Fruit fly (Drosophila melanogaster): Measurements from ENCODE around the gene CG14694.
A peak's percentile ranks its signal among the peaks of the same experiment; 100 is the strongest.

CG14694 gene

DNA sequence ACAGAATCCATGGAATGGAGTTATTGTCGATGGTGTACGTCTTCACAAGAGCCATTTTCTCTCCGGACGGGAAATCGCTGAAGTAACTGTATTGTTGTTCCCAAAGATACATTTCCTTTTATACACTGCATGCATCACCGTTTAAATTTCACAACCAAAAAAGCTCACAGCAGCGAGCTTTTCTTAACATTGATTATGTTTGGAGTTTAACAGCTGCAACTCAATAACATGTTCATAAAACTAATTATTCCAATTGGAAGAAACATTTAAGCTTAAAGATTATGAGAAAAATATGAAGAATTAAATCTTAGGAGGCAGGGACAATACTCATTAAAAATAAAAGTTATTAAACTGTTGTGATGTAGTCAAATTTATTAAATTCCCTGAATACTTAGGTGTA, 19.6 kb upstream of the CG14694 start, which contains the start of gene CG14695:
Gene CG14695 (minus strand): TSS at position 101 of the 400 bp plus-strand sequence.
- TF ChIP-seq cnc (optimal IDR thresholded peaks at IDR 0.05) (no peak), pad (GFP tag; optimal IDR thresholded peaks at IDR 0.05) (no peak), CG5204 (GFP tag; optimal IDR thresholded peaks at IDR 0.05) (no peak), kay (GFP tag; ENCODE audit: borderline replicate concordance) (no peak), Crg-1 (GFP tag; optimal IDR thresholded peaks at IDR 0.05) (no peak), bab1 (GFP tag; optimal IDR thresholded peaks at IDR 0.05) (no peak)

DNA sequence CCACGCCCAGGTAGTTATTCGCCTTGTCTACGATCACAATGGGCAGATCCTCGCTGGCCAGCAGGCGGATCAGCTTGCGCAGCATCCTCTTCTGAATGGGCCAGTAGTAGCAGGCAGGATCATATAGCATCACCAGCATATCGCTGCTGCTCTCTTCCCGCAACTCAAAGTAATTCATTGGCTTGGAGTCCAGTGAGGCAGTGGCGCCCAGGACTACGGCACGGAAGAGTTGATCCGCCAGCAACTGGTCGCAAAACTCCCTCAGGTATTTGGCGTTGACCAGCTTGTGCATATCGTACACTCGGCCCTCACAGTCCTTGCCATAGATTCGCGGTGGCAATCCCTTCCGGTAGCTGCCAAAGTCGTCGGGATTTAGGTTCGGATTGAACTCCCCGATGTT, 19.0 kb upstream of the CG14694 start:
- TF ChIP-seq kay (GFP tag; ENCODE audit: borderline replicate concordance) (no peak), toe (GFP tag; optimal IDR thresholded peaks at IDR 0.05) (no peak), ovo (GFP tag; optimal IDR thresholded peaks at IDR 0.05) (no peak), Mnt (GFP tag; optimal IDR thresholded peaks at IDR 0.05) (no peak), CG7045 (GFP tag; optimal IDR thresholded peaks at IDR 0.05) (no peak), cic (GFP tag; optimal IDR thresholded peaks at IDR 0.05) (no peak), CG1620 (GFP tag; optimal IDR thresholded peaks at IDR 0.05) (no peak), cnc (optimal IDR thresholded peaks at IDR 0.05) (no peak), CG33017 (tag; optimal IDR thresholded peaks at IDR 0.05) (no peak), CG11617 (GFP tag; optimal IDR thresholded peaks at IDR 0.05) (no peak), bab1 (GFP tag; optimal IDR thresholded peaks at IDR 0.05) (no peak)

DNA sequence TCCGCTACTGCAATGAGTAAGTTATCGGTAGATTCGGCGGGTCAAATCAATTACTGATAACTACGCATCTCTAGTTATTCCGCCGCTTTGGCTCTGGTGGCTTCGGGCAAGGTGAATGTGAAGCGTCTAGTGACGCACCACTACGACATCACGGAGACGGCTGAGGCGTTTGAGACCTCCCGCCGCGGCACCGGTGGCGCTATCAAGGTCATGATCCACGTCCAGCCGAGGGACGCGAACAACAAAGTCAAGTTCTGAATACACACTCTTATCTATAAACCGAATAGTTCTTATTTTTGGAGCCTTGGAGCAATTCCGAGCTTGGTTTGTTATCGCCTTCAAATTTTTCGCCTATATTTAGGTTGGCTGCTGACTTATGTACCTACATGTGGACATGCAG, 18.2 kb upstream of the CG14694 start:
- TF ChIP-seq Crg-1 (GFP tag; optimal IDR thresholded peaks at IDR 0.05) (no peak), CG7045 (GFP tag; optimal IDR thresholded peaks at IDR 0.05) (no peak), Clk (GFP tag; optimal IDR thresholded peaks at IDR 0.05) (no peak), CG11617 (GFP tag; optimal IDR thresholded peaks at IDR 0.05) (no peak), bab1 (GFP tag; optimal IDR thresholded peaks at IDR 0.05) (no peak), Hr96 (GFP tag; optimal IDR thresholded peaks at IDR 0.05) (no peak), CG14711 (tag; optimal IDR thresholded peaks at IDR 0.05) (no peak), tj (GFP tag; optimal IDR thresholded peaks at IDR 0.05) (no peak), Mnt (GFP tag; optimal IDR thresholded peaks at IDR 0.05) (no peak), toe (GFP tag; optimal IDR thresholded peaks at IDR 0.05) (no peak), CG33017 (tag; optimal IDR thresholded peaks at IDR 0.05) (no peak), cnc (optimal IDR thresholded peaks at IDR 0.05) (no peak), CG5204 (GFP tag; optimal IDR thresholded peaks at IDR 0.05) (no peak), CG12768 (GFP tag; optimal IDR thresholded peaks at IDR 0.05) (no peak), cic (GFP tag; optimal IDR thresholded peaks at IDR 0.05) (no peak), pad (GFP tag; optimal IDR thresholded peaks at IDR 0.05) (no peak), kay (GFP tag; ENCODE audit: borderline replicate concordance) (no peak), ovo (GFP tag; optimal IDR thresholded peaks at IDR 0.05) (no peak)

DNA sequence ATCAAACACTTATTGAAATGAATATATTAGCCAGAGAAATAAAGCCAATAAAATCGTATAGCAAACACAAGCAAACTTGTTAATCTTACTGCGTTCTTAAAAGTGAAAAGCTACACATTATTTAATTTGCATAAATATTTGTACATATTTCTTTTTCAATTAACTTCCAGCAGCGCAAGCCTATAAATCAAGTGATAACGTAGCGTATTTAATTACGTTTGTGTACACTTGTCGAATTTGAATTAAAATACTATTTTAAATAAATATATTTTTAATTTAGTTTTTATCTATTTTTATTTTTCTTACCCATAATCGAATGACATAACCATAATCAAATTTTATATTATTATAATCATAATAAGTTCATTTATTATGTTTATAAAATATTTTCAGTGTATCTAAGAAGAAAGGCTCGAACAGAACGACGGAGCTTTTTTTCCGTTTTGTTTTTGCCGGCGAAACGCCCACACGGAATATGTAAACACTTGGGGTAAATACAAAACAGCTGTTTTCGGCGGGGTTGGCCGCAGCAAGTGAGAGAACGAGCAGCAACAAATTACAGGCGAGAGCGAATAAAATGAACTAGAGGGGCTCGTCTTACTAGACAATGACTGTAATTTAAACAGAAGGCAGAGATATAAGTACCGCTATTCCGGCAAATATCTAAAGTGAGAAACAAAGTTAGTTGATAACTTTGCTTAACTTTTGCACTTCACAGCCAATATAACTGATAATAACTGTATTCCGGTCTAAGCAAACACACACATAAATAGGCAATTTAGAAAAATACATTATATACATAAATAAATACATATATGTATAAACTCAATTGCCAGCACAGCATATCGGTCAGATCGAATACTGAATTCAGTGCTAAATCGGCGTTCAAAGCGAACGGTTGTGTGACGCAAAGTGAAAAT, 16.2 kb upstream of the CG14694 start, which contains the start of gene Sodh2:
Gene Sodh2 (plus strand): TSS at position 870 of the 920 bp plus-strand sequence.
- TF ChIP-seq Clk (GFP tag; optimal IDR thresholded peaks at IDR 0.05) (peak; percentile 25), CG14711 (tag; optimal IDR thresholded peaks at IDR 0.05) (peak; percentile 91), bab1 (GFP tag; optimal IDR thresholded peaks at IDR 0.05) (peak; percentile 55), tj (GFP tag; optimal IDR thresholded peaks at IDR 0.05) (peak; percentile 37), toe (GFP tag; optimal IDR thresholded peaks at IDR 0.05) (peak; percentile 62), CG11617 (GFP tag; optimal IDR thresholded peaks at IDR 0.05) (peak; percentile 78), kay (GFP tag; ENCODE audit: borderline replicate concordance) (peak; percentile 95), CG33017 (tag; optimal IDR thresholded peaks at IDR 0.05) (peak; percentile 96), Hr96 (GFP tag; optimal IDR thresholded peaks at IDR 0.05) (peak; percentile 33), cic (GFP tag; optimal IDR thresholded peaks at IDR 0.05) (peak; percentile 93), CG12768 (GFP tag; optimal IDR thresholded peaks at IDR 0.05) (peak; percentile 89), Mnt (GFP tag; optimal IDR thresholded peaks at IDR 0.05) (peak; percentile 61), cnc (optimal IDR thresholded peaks at IDR 0.05) (no peak), CG5204 (GFP tag; optimal IDR thresholded peaks at IDR 0.05) (no peak), Crg-1 (GFP tag; optimal IDR thresholded peaks at IDR 0.05) (peak; percentile 69), CG7101 (tag; optimal IDR thresholded peaks at IDR 0.05) (peak; percentile 92), pad (GFP tag; optimal IDR thresholded peaks at IDR 0.05) (peak; percentile 90), CG7045 (GFP tag; optimal IDR thresholded peaks at IDR 0.05) (peak; percentile 86), ovo (GFP tag; optimal IDR thresholded peaks at IDR 0.05) (peak; percentile 82), CG1620 (GFP tag; optimal IDR thresholded peaks at IDR 0.05) (no peak)

DNA sequence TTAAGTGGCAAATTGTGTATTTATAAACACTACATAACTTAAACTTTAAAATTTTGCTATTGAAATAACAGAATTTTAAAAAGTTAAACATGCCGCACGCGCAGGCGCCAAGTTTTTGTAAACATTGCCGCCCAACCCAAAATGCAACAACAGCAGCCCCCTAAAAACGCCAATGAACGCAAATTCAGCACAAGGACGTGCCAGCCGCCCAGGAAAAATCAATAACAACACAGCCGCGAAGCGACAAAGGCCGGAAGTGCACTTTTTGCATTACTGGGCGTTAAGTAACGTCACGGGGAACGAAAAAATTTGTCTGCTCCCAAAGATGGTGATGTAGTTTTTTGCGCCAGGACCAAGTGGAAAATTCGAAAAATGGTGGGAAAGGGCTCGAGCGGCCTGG, 13.2 kb upstream of the CG14694 start, which contains the start of gene CG4596:
Gene CG4596 (plus strand): TSS at position 219 of the 400 bp plus-strand sequence.
- TF ChIP-seq Mnt (GFP tag; optimal IDR thresholded peaks at IDR 0.05): no peak
- no peak for TF ChIP-seq CG14711 (tag; optimal IDR thresholded peaks at IDR 0.05)
- TF ChIP-seq CG33017 (tag; optimal IDR thresholded peaks at IDR 0.05): no peak
- no peak for TF ChIP-seq tj (GFP tag; optimal IDR thresholded peaks at IDR 0.05)
- TF ChIP-seq CG11617 (GFP tag; optimal IDR thresholded peaks at IDR 0.05): no peak
- TF ChIP-seq pad (GFP tag; optimal IDR thresholded peaks at IDR 0.05): no peak
- TF ChIP-seq CG12768 (GFP tag; optimal IDR thresholded peaks at IDR 0.05): no peak
- TF ChIP-seq Hr96 (GFP tag; optimal IDR thresholded peaks at IDR 0.05): no peak
- no peak for TF ChIP-seq CG7101 (tag; optimal IDR thresholded peaks at IDR 0.05)
- TF ChIP-seq Clk (GFP tag; optimal IDR thresholded peaks at IDR 0.05): no peak
